Worm (Caenorhabditis elegans) whole organism, L3 larva: ENCODE results near the gene wee-1.1.

Experiments
- R02D3.7 ChIP-seq: fragments of 150-350 bp; optimal IDR thresholded peaks from 2 replicates; lab custom pipeline; 2014; ENCODE audit warnings: missing biosample characterization, missing genetic modification characterization
- ZK546.5 ChIP-seq: sonication (generic microtip); optimal IDR thresholded peaks from 2 replicates; lab custom pipeline; 2017; ENCODE audit warnings: missing biosample characterization, missing genetic modification characterization
- aly-2 ChIP-seq: fragments of 150-350 bp; optimal IDR thresholded peaks from 2 replicates; lab custom pipeline; 2014; ENCODE audit warnings: missing biosample characterization, missing genetic modification characterization
- ama-1 ChIP-seq: fragments of 150-350 bp; optimal IDR thresholded peaks from 2 replicates; lab custom pipeline; 2018
- ceh-16 ChIP-seq: sonication (generic microtip); optimal IDR thresholded peaks from 2 replicates; lab custom pipeline; 2017; ENCODE audit warnings: missing biosample characterization, missing genetic modification characterization
- ceh-28 ChIP-seq: fragments of 150-350 bp; optimal IDR thresholded peaks from 2 replicates; lab custom pipeline; 2014; ENCODE audit warnings: missing biosample characterization, missing genetic modification reagents, missing genetic modification characterization
- daf-12 ChIP-seq: fragments of 150-350 bp; optimal IDR thresholded peaks from 2 replicates; lab custom pipeline; 2014; ENCODE audit warnings: missing biosample characterization, missing genetic modification reagents, missing genetic modification characterization
- egl-27 ChIP-seq: sonication (generic microtip); optimal IDR thresholded peaks from 4 replicates; lab custom pipeline; 2017; ENCODE audit warnings: missing biosample characterization, missing genetic modification reagents, missing genetic modification characterization
- egl-5 ChIP-seq: fragments of 150-350 bp; optimal IDR thresholded peaks from 2 replicates; lab custom pipeline; 2017; ENCODE audit warnings: missing biosample characterization, missing genetic modification reagents, missing genetic modification characterization, inconsistent platforms
- elt-1 ChIP-seq: fragments of 150-350 bp; optimal IDR thresholded peaks from 2 replicates; lab custom pipeline; 2014; ENCODE audit warnings: missing biosample characterization, missing genetic modification characterization
- elt-2 ChIP-seq: sonication (generic microtip); optimal IDR thresholded peaks from 2 replicates; lab custom pipeline; 2016; ENCODE audit warnings: missing genetic modification reagents, mild to moderate bottlenecking, missing genetic modification characterization, missing compliant biosample characterization
- elt-3 ChIP-seq, 3 experiments: fragments of 150-350 bp in 1 of 3; sonication (generic microtip) in 2 of 3; optimal IDR thresholded peaks; 2 replicates in 2 of 3; 4 replicates in 1 of 3; lab custom pipeline; 2014 to 2017; ENCODE audit warnings: missing biosample characterization in 3 of 3, missing genetic modification characterization in 3 of 3
- eor-1 ChIP-seq, 2 experiments: fragments of 150-350 bp; optimal IDR thresholded peaks; 2 replicates each; lab custom pipeline; 2014 to 2018; ENCODE audit warnings: missing biosample characterization in 2 of 2, missing genetic modification characterization in 2 of 2
- fkh-10 ChIP-seq: sonication (generic microtip); optimal IDR thresholded peaks from 2 replicates; lab custom pipeline; 2017; ENCODE audit warnings: missing biosample characterization, missing genetic modification reagents, missing genetic modification characterization
- fkh-2 ChIP-seq: fragments of 150-350 bp; optimal IDR thresholded peaks from 2 replicates; lab custom pipeline; 2014; ENCODE audit warnings: missing biosample characterization, missing genetic modification reagents, missing genetic modification characterization
- fos-1 ChIP-seq: fragments of 150-350 bp; optimal IDR thresholded peaks from 2 replicates; lab custom pipeline; 2014; ENCODE audit warnings: missing biosample characterization, missing genetic modification characterization
- hmg-11 ChIP-seq: sonication (generic microtip); optimal IDR thresholded peaks from 2 replicates; lab custom pipeline; 2016; ENCODE audit warnings: missing genetic modification characterization, missing compliant biosample characterization
- jun-1 ChIP-seq: fragments of 150-350 bp; optimal IDR thresholded peaks from 2 replicates; lab custom pipeline; 2014; ENCODE audit warnings: missing biosample characterization, missing genetic modification reagents, missing genetic modification characterization
- lin-15B ChIP-seq: fragments of 150-350 bp; optimal IDR thresholded peaks from 2 replicates; lab custom pipeline; 2014; ENCODE audit warnings: missing biosample characterization, missing genetic modification characterization
- lsy-12 ChIP-seq: sonication (generic microtip); optimal IDR thresholded peaks from 2 replicates; lab custom pipeline; 2016; ENCODE audit warnings: mild to moderate bottlenecking, missing genetic modification characterization, missing compliant biosample characterization
- mdl-1 ChIP-seq: fragments of 150-350 bp; optimal IDR thresholded peaks from 2 replicates; lab custom pipeline; 2014; ENCODE audit warnings: missing biosample characterization, missing genetic modification characterization
- nfya-1 ChIP-seq: sonication (generic microtip); optimal IDR thresholded peaks from 2 replicates; lab custom pipeline; 2017; ENCODE audit warnings: missing genetic modification characterization, mild to moderate bottlenecking, missing compliant biosample characterization, antibody characterized with exemption, moderate library complexity; ENCODE audit not compliant: insufficient read depth
- nhr-11 ChIP-seq: fragments of 150-350 bp; optimal IDR thresholded peaks from 2 replicates; lab custom pipeline; 2014; ENCODE audit warnings: missing biosample characterization, missing genetic modification characterization
- nhr-12 ChIP-seq: fragments of 150-350 bp; optimal IDR thresholded peaks from 2 replicates; lab custom pipeline; 2014; ENCODE audit warnings: missing biosample characterization, missing genetic modification characterization
- nhr-23 ChIP-seq: fragments of 150-350 bp; optimal IDR thresholded peaks from 2 replicates; lab custom pipeline; 2014; ENCODE audit warnings: missing biosample characterization, missing genetic modification reagents, missing genetic modification characterization
- nhr-25 ChIP-seq: sonication (generic microtip); optimal IDR thresholded peaks from 2 replicates; lab custom pipeline; 2017; ENCODE audit warnings: missing biosample characterization, missing genetic modification characterization
- nhr-43 ChIP-seq: sonication (generic microtip); optimal IDR thresholded peaks from 2 replicates; lab custom pipeline; 2016; ENCODE audit warnings: mild to moderate bottlenecking, missing genetic modification characterization, missing compliant biosample characterization; ENCODE audit not compliant: poor library complexity, severe bottlenecking
- nhr-67 ChIP-seq: fragments of 150-350 bp; optimal IDR thresholded peaks from 2 replicates; lab custom pipeline; 2014; ENCODE audit warnings: missing biosample characterization, missing genetic modification characterization
- nhr-77 ChIP-seq: fragments of 150-350 bp; optimal IDR thresholded peaks from 2 replicates; lab custom pipeline; 2014; ENCODE audit warnings: missing biosample characterization, missing genetic modification characterization
- pha-4 ChIP-seq: fragments of 150-350 bp; optimal IDR thresholded peaks from 2 replicates; lab custom pipeline; 2014; ENCODE audit warnings: missing biosample characterization, missing genetic modification reagents, missing genetic modification characterization
- pqm-1 ChIP-seq: fragments of 150-350 bp; optimal IDR thresholded peaks from 2 replicates; lab custom pipeline; 2017; ENCODE audit warnings: missing biosample characterization, missing genetic modification characterization, inconsistent platforms
- sea-2 ChIP-seq: fragments of 150-350 bp; sonication (generic microtip); optimal IDR thresholded peaks from 4 replicates; lab custom pipeline; 2014; ENCODE audit warnings: missing biosample characterization, missing genetic modification reagents, missing genetic modification characterization
- skn-1 ChIP-seq: fragments of 150-350 bp; optimal IDR thresholded peaks from 2 replicates; lab custom pipeline; 2014; ENCODE audit warnings: missing biosample characterization, missing genetic modification characterization
- snpc-4 ChIP-seq: fragments of 150-350 bp; optimal IDR thresholded peaks from 2 replicates; lab custom pipeline; 2014; ENCODE audit warnings: missing biosample characterization, missing genetic modification characterization
- tbx-2 ChIP-seq: sonication (generic microtip); optimal IDR thresholded peaks from 2 replicates; lab custom pipeline; 2016; ENCODE audit warnings: mild to moderate bottlenecking, missing genetic modification characterization, missing compliant biosample characterization
- unc-39 ChIP-seq: sonication (generic microtip); optimal IDR thresholded peaks from 4 replicates; lab custom pipeline; 2017; ENCODE audit warnings: missing biosample characterization, missing genetic modification characterization
- ztf-11 ChIP-seq: fragments of 150-350 bp; optimal IDR thresholded peaks from 2 replicates; lab custom pipeline; 2014; ENCODE audit warnings: missing biosample characterization, missing genetic modification characterization
- ztf-4 ChIP-seq: fragments of 150-350 bp; optimal IDR thresholded peaks from 2 replicates; lab custom pipeline; 2014; ENCODE audit warnings: missing biosample characterization, missing genetic modification characterization

Gene wee-1.1

DNA sequence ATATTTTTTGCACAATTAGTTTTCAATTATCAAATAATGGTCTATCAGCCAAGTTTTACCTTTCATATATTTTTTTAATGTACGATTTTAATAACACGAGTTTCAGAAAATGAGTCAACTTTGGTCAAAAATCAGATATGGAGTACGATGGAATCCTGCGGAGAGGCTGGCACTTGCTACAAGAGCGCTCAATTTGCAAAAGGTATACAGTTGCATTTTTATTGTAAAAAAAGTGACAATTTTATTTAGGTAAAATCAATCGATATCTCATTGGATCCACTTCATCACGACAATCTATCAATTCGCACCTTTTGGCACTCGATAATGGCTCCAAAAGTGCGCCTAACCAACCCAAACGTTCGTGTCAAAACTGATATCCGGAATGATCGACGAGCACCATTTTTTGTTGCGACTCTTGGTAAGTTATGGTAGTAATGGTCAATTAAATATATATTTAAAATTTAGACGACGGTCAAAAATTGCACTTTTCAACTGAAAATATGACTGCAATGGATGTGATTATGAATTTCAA lies 14.2 kb upstream of the wee-1.1 start, which contains the start of gene mrpl-53:
mrpl-53 (plus strand) TSS at position 107 of the 532 bp plus-strand sequence.
- TF ChIP-seq nhr-23 (tag; lab: Kevin White, UChicago) (peak; percentile 16), ama-1 (lab: Kevin White, UChicago) (no peak)

DNA sequence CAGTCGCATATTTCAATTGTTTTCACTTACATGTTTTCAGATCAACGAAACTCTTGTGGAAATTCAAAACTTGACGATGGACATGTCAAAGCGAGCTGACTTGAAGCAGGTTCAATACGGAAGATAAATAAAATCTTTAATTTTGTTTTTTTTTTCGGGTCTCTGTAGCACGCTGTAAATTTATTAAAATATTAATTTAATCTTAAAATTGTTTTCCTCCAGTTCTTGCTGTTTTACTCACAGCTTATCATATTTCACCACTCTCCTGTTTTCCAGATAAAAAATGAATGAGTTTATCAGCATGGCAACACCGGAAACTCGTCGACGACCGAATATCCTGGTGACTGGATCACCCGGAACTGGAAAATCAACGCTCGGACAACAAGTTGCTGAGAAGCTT lies 13.0 kb upstream of the wee-1.1 start, which contains the start of gene E02H1.6:
E02H1.6 (plus strand) TSS at position 301 of the 400 bp plus-strand sequence.
- TF ChIP-seq nhr-12 (tag; lab: Kevin White, UChicago) (no peak), nhr-23 (tag; lab: Kevin White, UChicago) (no peak), fkh-2 (tag; lab: Kevin White, UChicago) (no peak), nhr-77 (tag; lab: Kevin White, UChicago) (no peak), ZK546.5 (tag; lab: Kevin White, UChicago) (no peak), mdl-1 (no peak), R02D3.7 (tag; lab: Kevin White, UChicago) (no peak), ceh-16 (tag; lab: Kevin White, UChicago) (no peak), ztf-4 (no peak), fos-1 (tag; lab: Kevin White, UChicago) (no peak), nhr-11 (tag; lab: Kevin White, UChicago) (no peak), sea-2 (GFP tag; lab: Kevin White, UChicago) (no peak), aly-2 (tag; lab: Kevin White, UChicago) (no peak), elt-3 (tag; optimal IDR thresholded peaks at IDR 0.05; lab: Kevin White, UChicago) (no peak), elt-1 (no peak)

DNA sequence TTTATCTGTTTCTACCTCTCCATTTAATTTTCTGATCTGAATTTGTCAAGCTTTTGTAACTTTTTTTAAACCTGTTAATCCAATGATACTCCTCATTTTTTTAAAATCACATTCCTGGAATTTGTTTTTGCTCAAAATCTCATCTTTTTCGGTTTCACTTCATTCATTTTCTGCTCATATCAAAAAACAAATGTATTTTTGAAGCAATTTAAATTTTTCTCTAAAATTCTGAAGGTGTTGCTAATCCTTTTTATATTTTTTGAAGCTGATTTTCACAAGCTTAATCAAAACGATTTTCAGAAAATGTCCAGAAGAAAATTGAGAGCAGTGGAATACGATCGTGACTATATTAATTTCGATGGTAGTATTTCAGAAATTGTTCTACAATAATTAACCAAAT lies 11.6 kb upstream of the wee-1.1 start, which contains the start of gene E02H1.5:
E02H1.5 (plus strand) TSS at position 301 of the 400 bp plus-strand sequence.
- TF ChIP-seq lsy-12 (tag; lab: Kevin White, UChicago) (no peak), nhr-67 (tag; lab: Kevin White, UChicago) (no peak), ama-1 (lab: Kevin White, UChicago) (no peak), fos-1 (tag; lab: Kevin White, UChicago) (no peak), unc-39 (tag; lab: Kevin White, UChicago) (no peak), lin-15B (tag; lab: Kevin White, UChicago) (no peak), nhr-23 (tag; lab: Kevin White, UChicago) (no peak), pqm-1 (tag; lab: Kevin White, UChicago) (no peak), nhr-11 (tag; lab: Kevin White, UChicago) (no peak), ztf-11 (tag; lab: Kevin White, UChicago) (no peak), nfya-1 (tag; lab: Kevin White, UChicago) (no peak), egl-5 (tag; lab: Kevin White, UChicago) (no peak), ceh-16 (tag; lab: Kevin White, UChicago) (no peak), sea-2 (GFP tag; lab: Kevin White, UChicago) (no peak), elt-2 (no peak), R02D3.7 (tag; lab: Kevin White, UChicago) (no peak), fkh-2 (tag; lab: Kevin White, UChicago) (no peak), ZK546.5 (tag; lab: Kevin White, UChicago) (no peak)

DNA sequence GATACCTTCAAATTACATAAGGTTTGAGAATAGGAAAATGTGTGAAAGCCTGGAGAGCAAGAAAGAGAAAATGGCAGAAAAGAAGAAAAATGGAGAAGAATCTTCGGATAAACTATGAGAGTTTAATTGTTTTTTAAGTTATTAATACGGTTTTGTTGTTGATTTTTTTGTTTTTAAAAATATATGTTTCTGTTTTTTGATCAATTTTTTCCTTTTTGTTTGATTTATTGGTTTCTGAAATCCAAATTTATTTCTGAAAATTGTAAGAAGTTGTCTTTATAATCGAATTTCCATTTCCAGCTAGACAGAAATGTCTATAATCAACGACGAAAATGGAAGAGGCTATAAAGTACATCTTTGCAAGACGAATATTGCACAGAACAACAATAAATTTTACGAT lies 9.4 kb upstream of the wee-1.1 start, which contains the start of gene parp-2:
parp-2 (plus strand) TSS at position 301 of the 400 bp plus-strand sequence.
- TF ChIP-seq daf-12 (tag; lab: Kevin White, UChicago) (no peak), ztf-11 (tag; lab: Kevin White, UChicago) (no peak), ama-1 (lab: Kevin White, UChicago) (no peak), jun-1 (tag; lab: Kevin White, UChicago) (no peak), elt-2 (no peak), sea-2 (GFP tag; lab: Kevin White, UChicago) (no peak), ceh-16 (tag; lab: Kevin White, UChicago) (no peak), tbx-2 (tag; lab: Kevin White, UChicago) (no peak), aly-2 (tag; lab: Kevin White, UChicago) (no peak), nfya-1 (tag; lab: Kevin White, UChicago) (no peak), snpc-4 (no peak), hmg-11 (no peak), egl-27 (tag; lab: Kevin White, UChicago) (no peak), pqm-1 (tag; lab: Kevin White, UChicago) (no peak), skn-1 (no peak)

DNA sequence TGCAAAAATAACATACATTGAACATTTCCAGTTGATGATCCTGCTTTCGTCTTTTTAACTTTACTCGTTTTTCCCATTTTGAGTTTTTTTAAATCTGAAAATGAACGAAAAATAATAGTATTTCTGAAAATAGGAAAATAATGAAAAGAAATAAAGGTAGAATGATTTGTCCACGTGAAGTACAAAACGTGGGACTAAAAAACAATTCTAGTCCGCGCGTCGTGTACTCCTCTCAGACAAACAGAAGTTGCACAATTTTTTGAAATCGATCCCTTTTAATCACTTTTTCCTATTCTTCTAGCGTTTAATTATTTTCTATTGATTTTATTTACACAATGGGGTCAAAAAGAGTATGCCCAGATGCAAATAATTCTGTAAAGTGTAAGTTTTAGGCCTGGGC lies 7.7 kb upstream of the wee-1.1 start, which contains the start of the genes E02H1.1 and tag-124:
E02H1.1 (minus strand) TSS at position 94 of the 400 bp plus-strand sequence.
tag-124 (plus strand) TSS at position 222 of the 400 bp plus-strand sequence.
- TF ChIP-seq nhr-25 (tag; lab: Kevin White, UChicago) (peak; percentile 74), aly-2 (tag; lab: Kevin White, UChicago) (no peak), eor-1 (tag; optimal IDR thresholded peaks at IDR 0.05; lab: Kevin White, UChicago) (peak in 1 of 2 experiments; percentile 69), lin-15B (tag; lab: Kevin White, UChicago) (peak; percentile 76), ceh-28 (tag; lab: Kevin White, UChicago) (peak; percentile 15), nhr-23 (tag; lab: Kevin White, UChicago) (peak; percentile 87), pqm-1 (tag; lab: Kevin White, UChicago) (peak; percentile 21), nfya-1 (tag; lab: Kevin White, UChicago) (peak; percentile 72), ztf-11 (tag; lab: Kevin White, UChicago) (no peak), pha-4 (peak; percentile 77), snpc-4 (peak; percentile 62), nhr-11 (tag; lab: Kevin White, UChicago) (peak; percentile 34), nhr-12 (tag; lab: Kevin White, UChicago) (no peak), hmg-11 (peak; percentile 35), nhr-43 (tag; lab: Kevin White, UChicago) (peak; percentile 92), elt-2 (peak; percentile 17), fkh-10 (no peak), nhr-67 (tag; lab: Kevin White, UChicago) (no peak), lsy-12 (tag; lab: Kevin White, UChicago) (peak; percentile 72)
